Worm (Caenorhabditis elegans) whole organism, early embryonic: ENCODE measurements around the gene C01G10.9.

Experiments used
- B0310.2 ChIP-seq: sonication (generic microtip); optimal IDR thresholded peaks from 2 replicates; lab custom pipeline; 2016; ENCODE audit warnings: mild to moderate bottlenecking, missing genetic modification characterization, missing compliant biosample characterization
- F13C5.2 ChIP-seq: sonication (generic microtip); optimal IDR thresholded peaks from 2 replicates; lab custom pipeline; 2017; ENCODE audit warnings: mild to moderate bottlenecking, missing genetic modification characterization, inconsistent platforms, missing compliant biosample characterization
- aly-1 ChIP-seq: sonication (generic microtip); optimal IDR thresholded peaks from 2 replicates; lab custom pipeline; 2016; ENCODE audit warnings: missing genetic modification characterization, missing compliant biosample characterization
- ama-1 ChIP-seq: fragments of 150-350 bp; optimal IDR thresholded peaks from 2 replicates; lab custom pipeline; 2014
- ceh-13 ChIP-seq: fragments of 200-800 bp; sonication (Bioruptor generic); optimal IDR thresholded peaks from 2 replicates; lab custom pipeline; 2018; ENCODE audit warnings: mild to moderate bottlenecking, missing genetic modification characterization, missing compliant biosample characterization
- ceh-36 ChIP-seq: sonication (generic microtip); optimal IDR thresholded peaks from 2 replicates; lab custom pipeline; 2016; ENCODE audit warnings: missing genetic modification characterization, inconsistent platforms, missing compliant biosample characterization
- ets-7 ChIP-seq: sonication (generic microtip); optimal IDR thresholded peaks from 2 replicates; lab custom pipeline; 2016; ENCODE audit warnings: missing genotype, missing genetic modification characterization, missing compliant biosample characterization
- flt-1 ChIP-seq: fragments of 200-800 bp; sonication (Bioruptor generic); IDR thresholded peaks from 2 replicates; pipeline ENCODE4 v1.3.6; 2022; ENCODE audit warnings: missing genetic modification characterization, missing compliant biosample characterization
- hmbx-1 ChIP-seq: sonication (generic microtip); optimal IDR thresholded peaks from 2 replicates; lab custom pipeline; 2016; ENCODE audit warnings: mild to moderate bottlenecking, missing genetic modification characterization, missing compliant biosample characterization
- hmg-4 ChIP-seq: fragments of 200-800 bp; sonication (Bioruptor generic); optimal IDR thresholded peaks from 2 replicates; lab custom pipeline; 2018; ENCODE audit warnings: mild to moderate bottlenecking, missing genetic modification characterization, missing compliant biosample characterization
- hnd-1 ChIP-seq: sonication (generic microtip); optimal IDR thresholded peaks from 2 replicates; lab custom pipeline; 2016; ENCODE audit warnings: missing genetic modification characterization, missing compliant biosample characterization
- pes-1 ChIP-seq: fragments of 200-800 bp; sonication (Bioruptor generic); IDR thresholded peaks from 2 replicates; pipeline ENCODE4 v1.3.6; 2022; ENCODE audit warnings: missing genetic modification reagents, missing genetic modification characterization, missing compliant biosample characterization
- scrt-1 ChIP-seq: fragments of 200-800 bp; sonication (Bioruptor generic); IDR thresholded peaks from 2 replicates; pipeline ENCODE4 v1.3.6; 2022; ENCODE audit warnings: missing genetic modification characterization, missing compliant biosample characterization
- sea-1 ChIP-seq: fragments of 200-800 bp; sonication (Bioruptor generic); conservative IDR thresholded peaks from 2 replicates; pipeline ENCODE4 v1.3.6; 2022; ENCODE audit warnings: missing genetic modification characterization, missing compliant biosample characterization
- tbx-11 ChIP-seq: fragments of 200-800 bp; sonication (Bioruptor generic); IDR thresholded peaks from 2 replicates; pipeline ENCODE4 v1.3.6; 2022; ENCODE audit warnings: missing genetic modification characterization, missing compliant biosample characterization
- tbx-37 ChIP-seq: fragments of 200-800 bp; sonication (Bioruptor generic); conservative IDR thresholded peaks from 2 replicates; pipeline ENCODE4 v1.3.6; 2022; ENCODE audit warnings: missing genetic modification reagents, missing genetic modification characterization, missing compliant biosample characterization
- tra-4 ChIP-seq: sonication (generic microtip); optimal IDR thresholded peaks from 2 replicates; lab custom pipeline; 2017; ENCODE audit warnings: missing genetic modification characterization, missing compliant biosample characterization

Gene C01G10.9

DNA sequence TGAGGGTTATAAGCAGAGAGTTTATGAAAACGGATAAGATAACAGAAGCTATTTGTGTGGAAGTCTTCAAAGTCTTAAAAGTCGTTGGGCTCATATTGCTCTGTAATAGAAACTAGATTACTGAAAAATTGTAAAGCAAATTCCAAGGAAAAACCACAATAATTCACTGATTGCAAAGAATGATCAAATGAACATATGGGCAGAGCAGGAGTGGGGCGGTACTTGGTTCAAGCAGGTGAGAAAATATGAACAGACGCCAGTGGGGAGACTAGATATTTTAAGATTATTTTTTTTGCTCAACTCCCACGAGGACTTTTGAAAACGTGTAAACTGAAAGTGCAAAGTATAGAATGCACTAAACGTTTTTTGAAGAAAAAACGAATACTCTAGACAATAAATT is 50.1 kb downstream of the C01G10.9 start, which contains the start of gene str-171:
Gene str-171 (minus strand): TSS at position 101 of the 400 bp plus-strand sequence.
- TF ChIP-seq pes-1: no peak
- TF ChIP-seq tbx-37 (GFP tag; lab: Robert Waterston, UW): no peak
- no peak for TF ChIP-seq hnd-1 (tag; lab: Kevin White, UChicago)
- no peak for TF ChIP-seq B0310.2 (tag; lab: Kevin White, UChicago)
- no peak for TF ChIP-seq hmg-4 (GFP tag; lab: Kevin White, UChicago)
- TF ChIP-seq F13C5.2: no peak
- no peak for TF ChIP-seq sea-1 (GFP tag; lab: Robert Waterston, UW)
- TF ChIP-seq tbx-11 (GFP tag; lab: Robert Waterston, UW): no peak
- TF ChIP-seq ceh-36 (tag; lab: Kevin White, UChicago): no peak
- no peak for TF ChIP-seq ceh-13
- no peak for TF ChIP-seq ets-7 (tag; lab: Kevin White, UChicago)
- no peak for TF ChIP-seq aly-1 (tag; lab: Kevin White, UChicago)
- TF ChIP-seq flt-1 (GFP tag; lab: Robert Waterston, UW): no peak
- no peak for TF ChIP-seq tra-4 (tag; lab: Kevin White, UChicago)
- no peak for TF ChIP-seq hmbx-1 (tag; lab: Kevin White, UChicago)
- no peak for TF ChIP-seq ama-1 (lab: Kevin White, UChicago)
- no peak for TF ChIP-seq scrt-1 (GFP tag; lab: Robert Waterston, UW)
